Worm (Caenorhabditis elegans) whole organism, L1 larva: ENCODE results near the gene F46H5.2.

Experiments
- C04F5.9 ChIP-seq: sonication (generic microtip); optimal IDR thresholded peaks from 2 replicates; lab custom pipeline; 2016; ENCODE audit warnings: missing genetic modification characterization, missing compliant biosample characterization
- C16A3.4 ChIP-seq: fragments of 150-350 bp; optimal IDR thresholded peaks from 2 replicates; lab custom pipeline; 2014; ENCODE audit warnings: missing biosample characterization, missing genetic modification characterization
- ama-1 ChIP-seq: fragments of 150-350 bp; optimal IDR thresholded peaks from 2 replicates; lab custom pipeline; 2014
- blmp-1 ChIP-seq: fragments of 150-350 bp; optimal IDR thresholded peaks from 2 replicates; lab custom pipeline; 2014; ENCODE audit warnings: missing biosample characterization, missing genetic modification characterization
- ceh-63 ChIP-seq: fragments of 200-800 bp; sonication (Bioruptor generic); optimal IDR thresholded peaks from 2 replicates; lab custom pipeline; 2018; ENCODE audit warnings: mild to moderate bottlenecking, missing genetic modification characterization, missing compliant biosample characterization
- ceh-8 ChIP-seq: fragments of 200-800 bp; sonication (Bioruptor generic); optimal IDR thresholded peaks from 2 replicates; lab custom pipeline; 2018; ENCODE audit warnings: mild to moderate bottlenecking, missing genetic modification characterization, moderate library complexity, missing compliant biosample characterization
- ceh-82 ChIP-seq, 3 experiments: fragments of 150-350 bp in 1 of 3; sonication (generic microtip) in 2 of 3; optimal IDR thresholded peaks; 2 replicates each; lab custom pipeline; 2014 to 2017; ENCODE audit warnings: missing biosample characterization in 3 of 3, missing genetic modification characterization in 3 of 3
- ceh-90 ChIP-seq: sonication (generic microtip); optimal IDR thresholded peaks from 2 replicates; lab custom pipeline; 2016; ENCODE audit warnings: missing genetic modification characterization, missing compliant biosample characterization
- dsc-1 ChIP-seq: sonication (generic microtip); optimal IDR thresholded peaks from 2 replicates; lab custom pipeline; 2016; ENCODE audit warnings: mild to moderate bottlenecking, missing genetic modification characterization, missing compliant biosample characterization
- efl-1 ChIP-seq, 4 experiments: fragments of 150-350 bp; optimal IDR thresholded peaks in 3 of 4; peaks in 1 of 4; 1 replicate in 1 of 4; 2 replicates in 3 of 4; lab custom pipeline; 2014; ENCODE audit warnings: missing biosample characterization in 2 of 4, missing genetic modification characterization in 2 of 4, missing genetic modification reagents in 2 of 4
- efl-3 ChIP-seq: fragments of 200-800 bp; sonication (Bioruptor generic); optimal IDR thresholded peaks from 2 replicates; lab custom pipeline; 2018; ENCODE audit warnings: mild to moderate bottlenecking, missing genetic modification characterization, missing compliant biosample characterization
- egl-27 ChIP-seq, 2 experiments: fragments of 150-350 bp in 1 of 2; sonication (generic microtip); optimal IDR thresholded peaks; 3 replicates each; lab custom pipeline; 2017 to 2018; ENCODE audit warnings: missing biosample characterization in 2 of 2, missing genetic modification characterization in 2 of 2, missing genetic modification reagents in 2 of 2
- elt-2 ChIP-seq: sonication (generic microtip); optimal IDR thresholded peaks from 2 replicates; lab custom pipeline; 2016; ENCODE audit warnings: missing genetic modification characterization, mild to moderate bottlenecking, inconsistent platforms, missing compliant biosample characterization, missing genetic modification reagents
- fkh-4 ChIP-seq: sonication (generic microtip); optimal IDR thresholded peaks from 2 replicates; lab custom pipeline; 2016; ENCODE audit warnings: missing compliant biosample characterization, missing genetic modification characterization, borderline replicate concordance
- fos-1 ChIP-seq: fragments of 150-350 bp; optimal IDR thresholded peaks from 2 replicates; lab custom pipeline; 2014; ENCODE audit warnings: missing biosample characterization, missing genetic modification characterization
- grh-1 ChIP-seq: fragments of 200-800 bp; sonication (Bioruptor generic); IDR thresholded peaks from 2 replicates; pipeline ENCODE4 v1.3.6; 2022; ENCODE audit warnings: missing genetic modification reagents, missing genetic modification characterization, missing compliant biosample characterization
- hpl-2 ChIP-seq: fragments of 150-350 bp; optimal IDR thresholded peaks from 2 replicates; lab custom pipeline; 2014; ENCODE audit warnings: missing biosample characterization, missing genetic modification reagents, missing genetic modification characterization
- irx-1 ChIP-seq: sonication (generic microtip); optimal IDR thresholded peaks from 2 replicates; lab custom pipeline; 2016; ENCODE audit warnings: missing genetic modification characterization, missing compliant biosample characterization
- isw-1 ChIP-seq: fragments of 200-800 bp; sonication (Bioruptor generic); IDR thresholded peaks from 2 replicates; pipeline ENCODE4 v1.3.6; 2022; ENCODE audit warnings: missing genetic modification characterization, missing compliant biosample characterization
- jun-1 ChIP-seq: fragments of 150-350 bp; optimal IDR thresholded peaks from 2 replicates; lab custom pipeline; 2014; ENCODE audit warnings: missing biosample characterization, missing genetic modification reagents, missing genetic modification characterization
- lin-13 ChIP-seq: fragments of 150-350 bp; optimal IDR thresholded peaks from 2 replicates; lab custom pipeline; 2014; ENCODE audit warnings: missing biosample characterization, missing genetic modification reagents, missing genetic modification characterization
- lin-14 ChIP-seq: fragments of 200-800 bp; sonication (Bioruptor generic); optimal IDR thresholded peaks from 2 replicates; lab custom pipeline; 2018; ENCODE audit warnings: mild to moderate bottlenecking, missing genetic modification characterization, moderate library complexity, missing compliant biosample characterization
- lin-15B ChIP-seq: fragments of 150-350 bp; sonication (generic microtip); optimal IDR thresholded peaks from 3 replicates; lab custom pipeline; 2014; ENCODE audit warnings: missing biosample characterization, missing genetic modification characterization
- lin-35 ChIP-seq, 2 experiments: fragments of 150-350 bp; optimal IDR thresholded peaks; 2 replicates each; lab custom pipeline; 2014; ENCODE audit warnings: missing biosample characterization in 2 of 2, missing genetic modification characterization in 2 of 2, missing genetic modification reagents in 2 of 2
- lsy-2 ChIP-seq, 2 experiments: fragments of 150-350 bp; optimal IDR thresholded peaks; 2 replicates each; lab custom pipeline; 2014; ENCODE audit warnings: missing biosample characterization in 2 of 2, missing genetic modification characterization in 2 of 2
- mef-2 ChIP-seq: fragments of 150-350 bp; optimal IDR thresholded peaks from 2 replicates; lab custom pipeline; 2014; ENCODE audit warnings: missing biosample characterization, missing genetic modification characterization
- mep-1 ChIP-seq: fragments of 150-350 bp; optimal IDR thresholded peaks from 2 replicates; lab custom pipeline; 2014; ENCODE audit warnings: missing biosample characterization, missing genetic modification characterization
- nhr-11 ChIP-seq: fragments of 150-350 bp; optimal IDR thresholded peaks from 2 replicates; lab custom pipeline; 2014; ENCODE audit warnings: missing biosample characterization, missing genetic modification characterization
- nhr-19 ChIP-seq: fragments of 200-800 bp; sonication (Bioruptor generic); conservative IDR thresholded peaks from 2 replicates; pipeline ENCODE4 v1.3.6; 2022; ENCODE audit warnings: missing genetic modification characterization, missing compliant biosample characterization
- nhr-20 ChIP-seq: sonication (generic microtip); optimal IDR thresholded peaks from 2 replicates; lab custom pipeline; 2016; ENCODE audit warnings: mild to moderate bottlenecking, missing genetic modification characterization, missing compliant biosample characterization
- nhr-47 ChIP-seq: sonication (generic microtip); optimal IDR thresholded peaks from 2 replicates; lab custom pipeline; 2016; ENCODE audit warnings: mild to moderate bottlenecking, missing genetic modification characterization, moderate library complexity, missing compliant biosample characterization
- nhr-71 ChIP-seq: sonication (generic microtip); optimal IDR thresholded peaks from 2 replicates; lab custom pipeline; 2016; ENCODE audit warnings: mild to moderate bottlenecking, missing genetic modification characterization, moderate library complexity, missing compliant biosample characterization
- nhr-76 ChIP-seq: sonication (generic microtip); optimal IDR thresholded peaks from 2 replicates; lab custom pipeline; 2017; ENCODE audit warnings: missing biosample characterization, missing genetic modification characterization
- nhr-77 ChIP-seq: fragments of 150-350 bp; optimal IDR thresholded peaks from 2 replicates; lab custom pipeline; 2014; ENCODE audit warnings: missing biosample characterization, missing genetic modification characterization
- nhr-84 ChIP-seq: sonication (generic microtip); optimal IDR thresholded peaks from 2 replicates; lab custom pipeline; 2017; ENCODE audit warnings: missing biosample characterization, missing genetic modification characterization
- nhr-90 ChIP-seq: sonication (generic microtip); optimal IDR thresholded peaks from 2 replicates; lab custom pipeline; 2016; ENCODE audit warnings: mild to moderate bottlenecking, missing genetic modification characterization, missing compliant biosample characterization; ENCODE audit not compliant: poor library complexity
- pag-3 ChIP-seq: sonication (generic microtip); optimal IDR thresholded peaks from 2 replicates; lab custom pipeline; 2017; ENCODE audit warnings: missing genetic modification characterization, mild to moderate bottlenecking, missing compliant biosample characterization, antibody characterized with exemption, borderline replicate concordance; ENCODE audit not compliant: insufficient read depth
- pax-3 ChIP-seq: fragments of 200-800 bp; sonication (Bioruptor generic); optimal IDR thresholded peaks from 2 replicates; lab custom pipeline; 2018; ENCODE audit warnings: mild to moderate bottlenecking, missing genetic modification characterization, moderate library complexity, missing compliant biosample characterization
- pqm-1 ChIP-seq: sonication (generic microtip); optimal IDR thresholded peaks from 3 replicates; lab custom pipeline; 2017; ENCODE audit warnings: missing biosample characterization, missing genetic modification characterization
- snpc-4 ChIP-seq: fragments of 150-350 bp; optimal IDR thresholded peaks from 2 replicates; lab custom pipeline; 2014; ENCODE audit warnings: missing biosample characterization, missing genetic modification characterization
- sox-4 ChIP-seq: sonication (generic microtip); optimal IDR thresholded peaks from 2 replicates; lab custom pipeline; 2016; ENCODE audit warnings: missing genetic modification characterization, missing compliant biosample characterization
- unc-130 ChIP-seq: fragments of 150-350 bp; optimal IDR thresholded peaks from 2 replicates; lab custom pipeline; 2017; ENCODE audit warnings: missing biosample characterization, missing genetic modification characterization, inconsistent platforms
- unc-30 ChIP-seq: sonication (generic microtip); optimal IDR thresholded peaks from 2 replicates; lab custom pipeline; 2017; ENCODE audit warnings: missing biosample characterization, missing genetic modification characterization
- unc-86 ChIP-seq: sonication (generic microtip); optimal IDR thresholded peaks from 2 replicates; lab custom pipeline; 2016; ENCODE audit warnings: missing genetic modification characterization, missing compliant biosample characterization
- zag-1 ChIP-seq: fragments of 150-350 bp; optimal IDR thresholded peaks from 2 replicates; lab custom pipeline; 2014; ENCODE audit warnings: missing biosample characterization, missing genetic modification characterization
- ztf-4 ChIP-seq: fragments of 150-350 bp; optimal IDR thresholded peaks from 2 replicates; lab custom pipeline; 2014; ENCODE audit warnings: missing biosample characterization, missing genetic modification characterization

Gene F46H5.2

DNA sequence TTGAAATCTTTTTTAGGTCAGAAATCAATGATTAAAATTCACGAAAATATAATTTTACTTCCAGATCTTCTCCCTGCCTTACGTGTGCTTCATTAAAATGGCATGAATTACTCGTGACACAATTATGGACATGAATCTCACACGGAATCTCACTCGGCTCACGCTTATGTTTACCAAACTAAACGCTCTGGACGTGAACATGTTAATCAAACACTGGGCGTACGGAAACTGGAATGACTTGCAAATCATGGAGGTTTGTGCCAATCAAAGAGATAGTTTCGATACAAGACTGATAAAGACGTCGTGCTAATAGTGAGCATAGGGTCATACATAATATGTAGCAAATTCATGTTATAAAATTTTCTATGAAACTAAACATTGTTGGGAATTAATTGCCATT is 49.1 kb downstream of the F46H5.2 start:
- TF ChIP-seq ceh-82 (tag; optimal IDR thresholded peaks at IDR 0.05; lab: Kevin White, UChicago) (no peak), elt-2 (peak; percentile 40), nhr-19 (GFP tag; lab: Robert Waterston, UW) (no peak), efl-1 (optimal IDR thresholded peaks at IDR 0.05; lab: Kevin White, UChicago) (no peak), efl-1 (GFP tag; optimal IDR thresholded peaks at IDR 0.05 in 1 of 2; lab: Kevin White, UChicago) (peak in 1 of 2 experiments; percentile 16)

DNA sequence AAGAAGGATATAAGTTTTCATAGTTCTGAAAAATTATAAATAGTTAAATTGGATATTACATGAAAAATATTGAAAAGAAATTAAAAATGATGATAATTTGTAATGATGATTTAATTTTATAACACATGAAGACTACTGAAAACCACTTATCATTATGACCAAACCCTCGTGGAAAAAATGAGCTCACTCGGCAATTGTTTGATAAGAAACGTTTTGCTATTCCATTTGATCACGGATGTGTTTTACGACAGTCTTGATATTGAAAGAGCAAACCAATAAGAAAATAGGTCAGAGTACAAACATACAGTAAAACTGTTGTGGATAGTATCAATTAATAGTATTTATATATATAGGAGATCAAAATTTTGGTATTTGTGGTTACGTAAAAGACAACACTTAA is 49.9 kb downstream of the F46H5.2 start, which contains the start of gene spp-3:
spp-3 (minus strand) TSS at position 25 of the 400 bp plus-strand sequence.
- TF ChIP-seq mef-2 (tag; lab: Kevin White, UChicago), result no peak
- no peak for TF ChIP-seq irx-1
- TF ChIP-seq elt-2, result peak; percentile 93
- no peak for TF ChIP-seq sox-4 (tag; lab: Kevin White, UChicago)
- no peak for TF ChIP-seq pax-3 (tag; lab: Kevin White, UChicago)
- TF ChIP-seq fkh-4 (tag; lab: Kevin White, UChicago), result no peak
- TF ChIP-seq nhr-20 (tag; lab: Kevin White, UChicago), result peak; percentile 17
- peak; percentile 8 for TF ChIP-seq nhr-90
- no peak for TF ChIP-seq grh-1 (GFP tag; lab: Robert Waterston, UW)
- TF ChIP-seq pag-3 (tag; lab: Kevin White, UChicago), result no peak
- no peak for TF ChIP-seq fos-1
- TF ChIP-seq hpl-2, result no peak
- no peak for TF ChIP-seq egl-27 (tag; optimal IDR thresholded peaks at IDR 0.05; lab: Kevin White, UChicago)
- peak; percentile 20 for TF ChIP-seq pqm-1
- no peak for TF ChIP-seq unc-30 (tag; lab: Kevin White, UChicago)
- no peak for TF ChIP-seq efl-3
- TF ChIP-seq lin-35 (GFP tag; optimal IDR thresholded peaks at IDR 0.05; lab: Kevin White, UChicago), result peak in 1 of 2 experiments; percentile 41
- TF ChIP-seq blmp-1 (tag; lab: Kevin White, UChicago), result no peak
- peak in 1 of 2 experiments; percentile 39 for TF ChIP-seq lsy-2 (tag; optimal IDR thresholded peaks at IDR 0.05; lab: Kevin White, UChicago)
- no peak for TF ChIP-seq ceh-8

DNA sequence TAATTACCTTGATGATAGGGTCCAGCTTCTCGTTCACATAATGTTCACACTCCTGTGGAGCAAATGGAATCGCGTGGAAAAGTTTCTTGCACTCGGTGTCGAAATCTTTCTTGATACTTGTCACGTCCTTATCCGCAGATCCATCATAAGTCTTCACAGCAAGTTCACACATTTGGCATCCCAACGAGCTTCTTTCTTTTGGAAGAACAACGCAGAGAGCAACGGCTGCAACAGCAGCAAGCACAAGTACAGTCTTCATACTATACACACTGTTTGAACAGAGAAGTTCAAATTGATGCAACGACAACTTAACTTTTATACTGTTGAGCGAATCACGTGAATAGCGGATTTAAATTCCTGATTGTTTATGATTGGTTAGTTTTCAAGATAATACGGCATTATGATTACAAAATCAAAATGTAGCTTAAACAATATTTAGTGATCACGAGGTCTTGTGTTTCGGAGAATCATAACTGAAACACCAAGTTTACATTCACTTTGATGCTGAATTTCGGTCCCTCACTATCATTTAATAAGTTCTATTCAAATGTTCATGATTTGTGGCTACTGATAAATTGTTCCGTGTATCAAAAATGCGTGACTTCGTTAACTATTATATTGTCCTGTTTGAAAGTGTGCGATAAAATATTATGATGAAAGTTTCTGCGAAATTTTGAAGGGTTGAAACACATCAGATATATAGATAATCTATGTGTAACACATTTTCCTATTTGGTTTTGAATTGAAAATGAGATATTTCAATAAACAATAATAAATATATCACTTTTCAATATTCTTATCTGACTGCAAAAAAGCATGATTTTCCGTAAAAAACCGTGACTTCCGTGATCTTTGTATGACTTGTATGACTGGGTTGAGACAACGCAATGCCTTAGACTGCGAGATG is 51.3 kb downstream of the F46H5.2 start, which contains the start of the genes spp-2 and spp-6:
spp-2 (minus strand) TSS at position 334 of the 907 bp plus-strand sequence.
spp-6 (plus strand) TSS at position 857 of the 907 bp plus-strand sequence.
- TF ChIP-seq jun-1 (tag; lab: Kevin White, UChicago) (peak; percentile 18), isw-1 (GFP tag; lab: Robert Waterston, UW) (no peak), lin-15B (tag; lab: Kevin White, UChicago) (no peak), mef-2 (tag; lab: Kevin White, UChicago) (no peak), ztf-4 (tag; lab: Kevin White, UChicago) (no peak), snpc-4 (tag; lab: Kevin White, UChicago) (no peak), nhr-84 (tag; lab: Kevin White, UChicago) (no peak), irx-1 (no peak), nhr-11 (no peak), nhr-71 (tag; lab: Kevin White, UChicago) (peak; percentile 29), ceh-90 (tag; lab: Kevin White, UChicago) (no peak), C04F5.9 (tag; lab: Kevin White, UChicago) (no peak), lin-35 (GFP tag; optimal IDR thresholded peaks at IDR 0.05; lab: Kevin White, UChicago) (peak in 1 of 2 experiments; percentile 36), grh-1 (GFP tag; lab: Robert Waterston, UW) (no peak), nhr-19 (GFP tag; lab: Robert Waterston, UW) (no peak), ceh-63 (no peak), mep-1 (tag; lab: Kevin White, UChicago) (no peak), egl-27 (tag; optimal IDR thresholded peaks at IDR 0.05; lab: Kevin White, UChicago) (no peak), nhr-47 (tag; lab: Kevin White, UChicago) (no peak), nhr-77 (tag; lab: Kevin White, UChicago) (no peak), dsc-1 (tag; lab: Kevin White, UChicago) (no peak), C16A3.4 (no peak), sox-4 (tag; lab: Kevin White, UChicago) (no peak), ama-1 (lab: Kevin White, UChicago) (peak; percentile 52), unc-86 (tag; lab: Kevin White, UChicago) (no peak), zag-1 (no peak), nhr-76 (tag; lab: Kevin White, UChicago) (no peak), nhr-20 (tag; lab: Kevin White, UChicago) (no peak), elt-2 (peak; percentile 85), lin-13 (GFP tag; lab: Kevin White, UChicago) (no peak), unc-130 (tag; lab: Kevin White, UChicago) (no peak), lin-14 (GFP tag; lab: Kevin White, UChicago) (no peak), efl-1 (optimal IDR thresholded peaks at IDR 0.05; lab: Kevin White, UChicago) (no peak), efl-1 (GFP tag; optimal IDR thresholded peaks at IDR 0.05 in 1 of 2; lab: Kevin White, UChicago) (no peak), pqm-1 (peak; percentile 39)
- TF ChIP-seq, all 84 proteins: peak for 6
